Fruit fly (Drosophila melanogaster): ENCODE measurements around the gene CG14073.

CG14073 gene

DNA sequence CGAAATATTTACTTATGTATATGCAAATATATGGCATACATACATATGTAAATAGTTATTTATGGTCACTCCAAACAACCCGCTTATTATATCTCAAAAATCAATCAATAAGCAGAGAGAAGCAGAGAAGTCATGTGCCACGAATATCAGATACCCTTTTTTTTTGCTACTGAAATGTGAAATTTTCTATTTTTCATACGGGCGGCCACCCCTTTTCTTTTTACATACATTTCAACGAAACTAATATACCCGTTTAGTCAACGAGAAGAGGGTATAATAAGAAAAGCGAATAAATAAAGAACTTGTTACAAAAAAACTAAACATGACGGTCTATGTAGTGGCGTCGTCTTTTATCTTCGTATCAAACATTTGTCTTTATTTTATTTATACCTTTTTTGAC lies 35.9 kb downstream of the CG14073 start (continued):
- TF ChIP-seq Pdp1 (GFP tag; optimal IDR thresholded peaks at IDR 0.05), result peak; percentile 37 to 53
- no peak for TF ChIP-seq dm (GFP tag; optimal IDR thresholded peaks at IDR 0.05)
- peak; percentile 43 for TF ChIP-seq ems (GFP tag; optimal IDR thresholded peaks at IDR 0.05)
- no peak for TF ChIP-seq CG6791 (GFP tag; IDR thresholded peaks at IDR 0.05; ENCODE audit: partially characterized antibody)
- TF ChIP-seq CG13424 (tag; optimal IDR thresholded peaks at IDR 0.05), result peak; percentile 66
- TF ChIP-seq gce (GFP tag; IDR thresholded peaks at IDR 0.05), result peak; percentile 57; the same call in 1 of the 3 replicates
- TF ChIP-seq wdn (GFP tag; IDR thresholded peaks at IDR 0.05), result peak; percentile 63; the same call in 1 of the 2 replicates
- no peak for TF ChIP-seq Dll (GFP tag; IDR thresholded peaks at IDR 0.05; ENCODE audit: partially characterized antibody)
- TF ChIP-seq CG6689 (GFP tag; IDR thresholded peaks at IDR 0.05), result peak; percentile 66; the same call in 1 of the 2 replicates
- no peak for TF ChIP-seq btn (GFP tag; optimal IDR thresholded peaks at IDR 0.05)
- no peak for TF ChIP-seq CG3065 (GFP tag; optimal IDR thresholded peaks at IDR 0.05)
- TF ChIP-seq CG10462 (GFP tag; optimal IDR thresholded peaks at IDR 0.05), result peak; percentile 33
- TF ChIP-seq NC2β (GFP tag; optimal IDR thresholded peaks at IDR 0.05), result no peak
- peak; percentile 39 for TF ChIP-seq CG4820 (GFP tag; optimal IDR thresholded peaks at IDR 0.05)
- no peak for TF ChIP-seq lbe (GFP tag; optimal IDR thresholded peaks at IDR 0.05)
- no peak for TF ChIP-seq Fer2 (tag; optimal IDR thresholded peaks at IDR 0.05)
- TF ChIP-seq CG11696 (GFP tag; IDR thresholded peaks at IDR 0.05), result peak; percentile 72
- peak; percentile 61 for TF ChIP-seq Asciz (GFP tag; optimal IDR thresholded peaks at IDR 0.05)
- no peak for TF ChIP-seq CG9797 (GFP tag; optimal IDR thresholded peaks at IDR 0.05)
- TF ChIP-seq hkb (optimal IDR thresholded peaks at IDR 0.05), result no peak
- peak; percentile 85 for TF ChIP-seq hkb (GFP tag; IDR thresholded peaks at IDR 0.05)
- no peak for TF ChIP-seq p53 (GFP tag; optimal IDR thresholded peaks at IDR 0.05)
- peak; percentile 76; the same call in 1 of the 2 replicates for TF ChIP-seq sob (GFP tag; IDR thresholded peaks at IDR 0.05)
- TF ChIP-seq Usf (GFP tag; optimal IDR thresholded peaks at IDR 0.05), result no peak
- peak; percentile 41 for TF ChIP-seq al (GFP tag; IDR thresholded peaks at IDR 0.05)
- TF ChIP-seq CG10565 (GFP tag; optimal IDR thresholded peaks at IDR 0.05), result no peak
- TF ChIP-seq Fer3 (tag; optimal IDR thresholded peaks at IDR 0.05), result peak; percentile 30
- TF ChIP-seq onecut (GFP tag; IDR thresholded peaks at IDR 0.05), result peak; percentile 49
- peak; percentile 74 for TF ChIP-seq D19A (tag; optimal IDR thresholded peaks at IDR 0.05)
- peak; percentile 38; the same call in 1 of the 2 replicates for TF ChIP-seq nerfin-2 (GFP tag; IDR thresholded peaks at IDR 0.05; ENCODE audit: partially characterized antibody)
- peak; percentile 13 for TF ChIP-seq Antp (GFP tag; optimal IDR thresholded peaks at IDR 0.05)
- TF ChIP-seq CG17361 (GFP tag; IDR thresholded peaks at IDR 0.05), result peak; percentile 47; the same call in 2 of the 3 replicates
- TF ChIP-seq wor (GFP tag; IDR thresholded peaks at IDR 0.05), result peak; percentile 45; the same call in 1 of the 2 replicates
- peak; percentile 18 for TF ChIP-seq crc (GFP tag; optimal IDR thresholded peaks at IDR 0.05)
- TF ChIP-seq CG14050 (GFP tag; IDR thresholded peaks at IDR 0.05), result peak; percentile 75
- peak; percentile 57 for TF ChIP-seq CG10209 (GFP tag; optimal IDR thresholded peaks at IDR 0.05)
- peak; percentile 37 for TF ChIP-seq Sox100B (GFP tag; optimal IDR thresholded peaks at IDR 0.05)
- TF ChIP-seq Neu2 (GFP tag; optimal IDR thresholded peaks at IDR 0.05; ENCODE audit: borderline replicate concordance), result no peak
- no peak for TF ChIP-seq CG34224 (GFP tag; IDR thresholded peaks at IDR 0.05; ENCODE audit: partially characterized antibody)
- TF ChIP-seq prd (optimal IDR thresholded peaks at IDR 0.05), result no peak
- peak; percentile 72 for TF ChIP-seq prd (GFP tag; IDR thresholded peaks at IDR 0.05)
- TF ChIP-seq psq (GFP tag; optimal IDR thresholded peaks at IDR 0.05), result peak; percentile 12
- TF ChIP-seq CG6272 (GFP tag; IDR thresholded peaks at IDR 0.05), result peak; percentile 28; the same call in 1 of the 2 replicates
- TF ChIP-seq Chrac-16 (GFP tag; optimal IDR thresholded peaks at IDR 0.05), result no peak
- peak; percentile 82; the same call in 2 of the 3 replicates for TF ChIP-seq so (GFP tag; IDR thresholded peaks at IDR 0.05)
- no peak for TF ChIP-seq Max (GFP tag; optimal IDR thresholded peaks at IDR 0.05)
- TF ChIP-seq sisA (GFP tag; IDR thresholded peaks at IDR 0.05), result peak; percentile 63
- TF ChIP-seq Dfd (GFP tag; optimal IDR thresholded peaks at IDR 0.05), result no peak
- no peak for TF ChIP-seq Lpt (GFP tag; optimal IDR thresholded peaks at IDR 0.05)
- TF ChIP-seq sna (GFP tag; IDR thresholded peaks at IDR 0.05; ENCODE audit: partially characterized antibody), result no peak
- TF ChIP-seq ash1 (GFP tag; optimal IDR thresholded peaks at IDR 0.05), result no peak
- no peak for TF ChIP-seq sens-2 (GFP tag; IDR thresholded peaks at IDR 0.05)

Data from whole organism, embryonic.